Worm (Caenorhabditis elegans) whole organism, L4 larva: Measurements from ENCODE around the gene C18D11.3.

Experiments
- T20F7.1 ChIP-seq: fragments of 200-800 bp; sonication (Bioruptor generic); optimal IDR thresholded peaks from 2 replicates; lab custom pipeline; 2018; ENCODE audit warnings: mild to moderate bottlenecking, missing genetic modification characterization, missing compliant biosample characterization
- T26A8.4 ChIP-seq: fragments of 200-800 bp; sonication (Bioruptor generic); IDR thresholded peaks from 2 replicates; pipeline ENCODE4 v1.3.6; 2022; ENCODE audit warnings: missing genetic modification characterization, missing compliant biosample characterization
- Y5F2A.4 ChIP-seq: fragments of 200-800 bp; sonication (Bioruptor generic); optimal IDR thresholded peaks from 2 replicates; lab custom pipeline; 2018; ENCODE audit warnings: mild to moderate bottlenecking, missing genetic modification characterization, missing compliant biosample characterization
- aha-1 ChIP-seq: fragments of 150-350 bp; peaks from one replicate; lab custom pipeline; 2014; ENCODE audit warnings: missing biosample characterization, missing genetic modification characterization
- aly-2 ChIP-seq: sonication (generic microtip); optimal IDR thresholded peaks from 2 replicates; lab custom pipeline; 2018; ENCODE audit warnings: missing biosample characterization, missing genetic modification characterization
- ceh-28 ChIP-seq: fragments of 150-350 bp; optimal IDR thresholded peaks from 2 replicates; lab custom pipeline; 2014; ENCODE audit warnings: missing biosample characterization, missing genetic modification reagents, missing genetic modification characterization
- ceh-44 ChIP-seq: fragments of 200-800 bp; sonication (Bioruptor generic); IDR thresholded peaks from 2 replicates; pipeline ENCODE4 v1.3.6; 2022; ENCODE audit warnings: missing genetic modification reagents, missing genetic modification characterization, missing compliant biosample characterization
- ceh-62 ChIP-seq: sonication (generic microtip); optimal IDR thresholded peaks from 2 replicates; lab custom pipeline; 2017; ENCODE audit warnings: missing biosample characterization, missing genetic modification characterization
- daf-16 ChIP-seq, 3 experiments: sonication (generic microtip); optimal IDR thresholded peaks; 2 replicates each; lab custom pipeline; 2016 to 2017; ENCODE audit warnings: missing genetic modification characterization in 3 of 3, missing genetic modification reagents in 3 of 3, mild to moderate bottlenecking in 2 of 3, missing compliant biosample characterization in 2 of 3, missing biosample characterization in 1 of 3, moderate library complexity in 1 of 3
- daf-19 ChIP-seq: fragments of 200-800 bp; sonication (Bioruptor generic); conservative IDR thresholded peaks from 2 replicates; pipeline ENCODE4 v1.3.6; 2022; ENCODE audit warnings: missing genetic modification characterization, missing compliant biosample characterization
- dmd-8 ChIP-seq: fragments of 200-800 bp; sonication (Bioruptor generic); IDR thresholded peaks from 2 replicates; pipeline ENCODE4 v1.3.6; 2022; ENCODE audit warnings: missing genetic modification characterization, missing compliant biosample characterization
- dpl-1 ChIP-seq: fragments of 150-350 bp; optimal IDR thresholded peaks from 2 replicates; lab custom pipeline; 2014; ENCODE audit warnings: missing biosample characterization, missing genetic modification reagents, missing genetic modification characterization
- dve-1 ChIP-seq: sonication (generic microtip); optimal IDR thresholded peaks from 2 replicates; lab custom pipeline; 2017; ENCODE audit warnings: antibody characterized with exemption, mild to moderate bottlenecking, missing genetic modification characterization, missing compliant biosample characterization; ENCODE audit not compliant: insufficient read depth
- egl-43 ChIP-seq: fragments of 200-800 bp; sonication (Bioruptor generic); IDR thresholded peaks from 2 replicates; pipeline ENCODE4 v1.3.6; 2022; ENCODE audit warnings: missing genetic modification reagents, missing genetic modification characterization, missing compliant biosample characterization
- fkh-10 ChIP-seq: fragments of 150-350 bp; optimal IDR thresholded peaks from 2 replicates; lab custom pipeline; 2014; ENCODE audit warnings: missing biosample characterization, missing genetic modification reagents, missing genetic modification characterization
- hif-1 ChIP-seq, 2 experiments: sonication (generic microtip); optimal IDR thresholded peaks; 2 replicates each; lab custom pipeline; 2016 to 2017; ENCODE audit warnings: missing compliant biosample characterization in 2 of 2, missing genetic modification characterization in 2 of 2, missing genetic modification reagents in 2 of 2, missing genotype in 2 of 2, mild to moderate bottlenecking in 1 of 2
- hlh-11 ChIP-seq: fragments of 200-800 bp; sonication (Bioruptor generic); optimal IDR thresholded peaks from 2 replicates; lab custom pipeline; 2018; ENCODE audit warnings: mild to moderate bottlenecking, missing genetic modification characterization, missing compliant biosample characterization
- hlh-30 ChIP-seq: sonication (generic microtip); optimal IDR thresholded peaks from 2 replicates; lab custom pipeline; 2017; ENCODE audit warnings: antibody characterized with exemption, mild to moderate bottlenecking, missing genetic modification characterization, missing compliant biosample characterization; ENCODE audit not compliant: insufficient read depth
- hmg-1.1 ChIP-seq: fragments of 200-800 bp; sonication (Bioruptor generic); IDR thresholded peaks from 2 replicates; pipeline ENCODE4 v1.3.6; 2022; ENCODE audit warnings: missing genetic modification reagents, missing genetic modification characterization, missing compliant biosample characterization
- jun-1 ChIP-seq: fragments of 150-350 bp; optimal IDR thresholded peaks from 2 replicates; lab custom pipeline; 2014; ENCODE audit warnings: missing biosample characterization, missing genetic modification reagents, missing genetic modification characterization
- lin-1 ChIP-seq: fragments of 200-800 bp; sonication (Bioruptor generic); IDR thresholded peaks from 2 replicates; pipeline ENCODE4 v1.3.6; 2022; ENCODE audit warnings: missing genetic modification reagents, missing genetic modification characterization, missing compliant biosample characterization
- lin-13 ChIP-seq: fragments of 150-350 bp; optimal IDR thresholded peaks from 2 replicates; lab custom pipeline; 2014; ENCODE audit warnings: missing biosample characterization, missing genetic modification reagents, missing genetic modification characterization
- lin-15B ChIP-seq: fragments of 150-350 bp; sonication (generic microtip); optimal IDR thresholded peaks from 3 replicates; lab custom pipeline; 2014; ENCODE audit warnings: missing biosample characterization, missing genetic modification characterization
- lin-38 ChIP-seq: fragments of 200-800 bp; sonication (Bioruptor generic); IDR thresholded peaks from 2 replicates; pipeline ENCODE4 v1.3.6; 2022; ENCODE audit warnings: missing genetic modification reagents, missing genetic modification characterization, missing compliant biosample characterization
- lin-39 ChIP-seq: fragments of 150-350 bp; optimal IDR thresholded peaks from 2 replicates; lab custom pipeline; 2014; ENCODE audit warnings: missing biosample characterization, missing genetic modification reagents, missing genetic modification characterization
- lsy-2 ChIP-seq, 2 experiments: fragments of 150-350 bp in 1 of 2; sonication (generic microtip) in 1 of 2; optimal IDR thresholded peaks; 2 replicates each; lab custom pipeline; 2014 to 2017; ENCODE audit warnings: missing biosample characterization in 2 of 2, missing genetic modification characterization in 2 of 2
- madf-9 ChIP-seq: fragments of 200-800 bp; sonication (Bioruptor generic); conservative IDR thresholded peaks from 2 replicates; pipeline ENCODE4 v1.3.6; 2022; ENCODE audit warnings: missing genetic modification reagents, missing genetic modification characterization, missing compliant biosample characterization
- mdl-1 ChIP-seq, 2 experiments: fragments of 150-350 bp in 1 of 2; sonication (generic microtip) in 1 of 2; optimal IDR thresholded peaks; 2 replicates each; lab custom pipeline; 2014 to 2017; ENCODE audit warnings: missing biosample characterization in 2 of 2, missing genetic modification characterization in 2 of 2
- mdt-29 ChIP-seq: fragments of 200-800 bp; sonication (Bioruptor generic); IDR thresholded peaks from 2 replicates; pipeline ENCODE4 v1.3.6; 2022; ENCODE audit warnings: missing genetic modification reagents, missing genetic modification characterization, missing compliant biosample characterization
- mep-1 ChIP-seq: fragments of 150-350 bp; sonication (generic microtip); optimal IDR thresholded peaks from 3 replicates; lab custom pipeline; 2014; ENCODE audit warnings: missing biosample characterization, missing genetic modification characterization
- mes-2 ChIP-seq: sonication (generic microtip); optimal IDR thresholded peaks from 2 replicates; lab custom pipeline; 2016; ENCODE audit warnings: missing genotype, mild to moderate bottlenecking, missing genetic modification characterization, missing compliant biosample characterization; ENCODE audit not compliant: poor library complexity, severe bottlenecking
- mxl-3 ChIP-seq: fragments of 200-800 bp; sonication (Bioruptor generic); optimal IDR thresholded peaks from 2 replicates; lab custom pipeline; 2018; ENCODE audit warnings: mild to moderate bottlenecking, missing genetic modification characterization, missing compliant biosample characterization
- nhr-102 ChIP-seq: sonication (generic microtip); optimal IDR thresholded peaks from 2 replicates; lab custom pipeline; 2016; ENCODE audit warnings: mild to moderate bottlenecking, missing genetic modification characterization, moderate library complexity, missing compliant biosample characterization
- nhr-25 ChIP-seq: sonication (generic microtip); optimal IDR thresholded peaks from 2 replicates; lab custom pipeline; 2017; ENCODE audit warnings: missing genetic modification characterization, mild to moderate bottlenecking, missing compliant biosample characterization, antibody characterized with exemption, moderate library complexity, borderline replicate concordance; ENCODE audit not compliant: insufficient read depth
- nhr-28 ChIP-seq: fragments of 150-350 bp; optimal IDR thresholded peaks from 2 replicates; lab custom pipeline; 2014; ENCODE audit warnings: missing biosample characterization, missing genetic modification characterization
- nhr-42 ChIP-seq: fragments of 200-800 bp; sonication (Bioruptor generic); IDR thresholded peaks from 2 replicates; pipeline ENCODE4 v1.3.6; 2022; ENCODE audit warnings: missing genetic modification characterization, missing compliant biosample characterization
- nhr-48 ChIP-seq: sonication (generic microtip); optimal IDR thresholded peaks from 2 replicates; lab custom pipeline; 2016; ENCODE audit warnings: mild to moderate bottlenecking, missing genetic modification characterization, missing compliant biosample characterization
- nhr-6 ChIP-seq: fragments of 150-350 bp; optimal IDR thresholded peaks from 2 replicates; lab custom pipeline; 2014; ENCODE audit warnings: missing biosample characterization, missing genetic modification characterization
- nhr-76 ChIP-seq: fragments of 150-350 bp; optimal IDR thresholded peaks from 2 replicates; lab custom pipeline; 2014; ENCODE audit warnings: missing biosample characterization, missing genetic modification characterization
- nhr-77 ChIP-seq: fragments of 150-350 bp; optimal IDR thresholded peaks from 2 replicates; lab custom pipeline; 2014; ENCODE audit warnings: missing biosample characterization, missing genetic modification characterization
- pha-4 ChIP-seq, 2 experiments: fragments of 150-350 bp in 1 of 2; fragments of 200-800 bp in 1 of 2; sonication (Bioruptor generic) in 1 of 2; IDR thresholded peaks in 1 of 2; optimal IDR thresholded peaks in 1 of 2; 2 replicates each; pipeline versions ENCODE4 v1.3.6 to Lab custom; 2014 to 2022; ENCODE audit warnings: missing genetic modification characterization in 2 of 2, missing genetic modification reagents in 2 of 2, missing biosample characterization in 1 of 2, missing compliant biosample characterization in 1 of 2
- pqm-1 ChIP-seq: sonication (generic microtip); optimal IDR thresholded peaks from 2 replicates; lab custom pipeline; 2017; ENCODE audit warnings: missing biosample characterization, missing genetic modification characterization
- sdz-12 ChIP-seq: fragments of 200-800 bp; sonication (Bioruptor generic); optimal IDR thresholded peaks from 2 replicates; lab custom pipeline; 2018; ENCODE audit warnings: mild to moderate bottlenecking, missing genetic modification characterization, missing compliant biosample characterization
- spr-1 ChIP-seq: sonication (generic microtip); optimal IDR thresholded peaks from 2 replicates; lab custom pipeline; 2016; ENCODE audit warnings: mild to moderate bottlenecking, missing genetic modification characterization, missing compliant biosample characterization
- unc-62 ChIP-seq, 3 experiments: fragments of 150-350 bp in 1 of 3; sonication (generic microtip); optimal IDR thresholded peaks in 2 of 3; peaks in 1 of 3; 1 replicate in 1 of 3; 2 replicates in 2 of 3; lab custom pipeline; 2014 to 2017; ENCODE audit warnings: missing biosample characterization in 3 of 3, missing genetic modification characterization in 3 of 3, missing genetic modification reagents in 3 of 3, missing genotype in 1 of 3
- zag-1 ChIP-seq: fragments of 150-350 bp; optimal IDR thresholded peaks from 2 replicates; lab custom pipeline; 2014; ENCODE audit warnings: missing biosample characterization, missing genetic modification characterization
- zfp-2 ChIP-seq: sonication (generic microtip); optimal IDR thresholded peaks from 2 replicates; lab custom pipeline; 2016; ENCODE audit warnings: mild to moderate bottlenecking, missing genetic modification characterization, missing compliant biosample characterization
- ztf-11 ChIP-seq: fragments of 150-350 bp; optimal IDR thresholded peaks from 2 replicates; lab custom pipeline; 2014; ENCODE audit warnings: missing biosample characterization, missing genetic modification characterization
- ztf-7 ChIP-seq: fragments of 150-350 bp; optimal IDR thresholded peaks from 2 replicates; lab custom pipeline; 2014; ENCODE audit warnings: missing biosample characterization, missing genetic modification characterization

Gene C18D11.3

ce11 chrIII:11834783-11835182, 11.5 kb downstream of the C18D11.3 start:
- TF ChIP-seq spr-1 (tag; lab: Kevin White, UChicago) = no peak
- peak in 1 of 2 experiments; percentile 45 for TF ChIP-seq lsy-2 (tag; optimal IDR thresholded peaks at IDR 0.05; lab: Kevin White, UChicago)
- TF ChIP-seq nhr-28 = peak; percentile 55
- TF ChIP-seq ceh-62 (tag; lab: Kevin White, UChicago) = no peak
- TF ChIP-seq T20F7.1 = no peak
- peak; percentile 51 for TF ChIP-seq nhr-6 (tag; lab: Kevin White, UChicago)
- no peak for TF ChIP-seq sdz-12 (GFP tag; lab: Kevin White, UChicago)
- TF ChIP-seq unc-62 (GFP tag; optimal IDR thresholded peaks at IDR 0.05 in 1 of 2; lab: Kevin White, UChicago) = peak in 1 of 2 experiments; percentile 22
- TF ChIP-seq unc-62 (tag; optimal IDR thresholded peaks at IDR 0.05; lab: Kevin White, UChicago) = no peak
- no peak for TF ChIP-seq hif-1 (tag; optimal IDR thresholded peaks at IDR 0.05; lab: Kevin White, UChicago)
- TF ChIP-seq lin-38 (GFP tag; lab: Robert Waterston, UW) = no peak
- TF ChIP-seq lin-13 = peak; percentile 34
- TF ChIP-seq hlh-11 (tag; lab: Kevin White, UChicago) = peak; percentile 69
- TF ChIP-seq nhr-76 (tag; lab: Kevin White, UChicago) = no peak
- no peak for TF ChIP-seq mdt-29 (GFP tag; lab: Robert Waterston, UW)
- peak; percentile 58 for TF ChIP-seq mes-2 (tag; lab: Kevin White, UChicago)
- TF ChIP-seq pha-4 (GFP tag; IDR thresholded peaks at IDR 0.05; lab: Robert Waterston, UW) = no peak
- TF ChIP-seq pha-4 (tag; optimal IDR thresholded peaks at IDR 0.05; lab: Kevin White, UChicago) = peak; percentile 88
- peak; percentile 14 for TF ChIP-seq nhr-77 (tag; lab: Kevin White, UChicago)
- peak; percentile 62 for TF ChIP-seq aha-1
- TF ChIP-seq madf-9 (GFP tag; lab: Robert Waterston, UW) = no peak
- TF ChIP-seq T26A8.4 (GFP tag; lab: Robert Waterston, UW) = no peak
- no peak for TF ChIP-seq ceh-44 (GFP tag; lab: Robert Waterston, UW)
- peak; percentile 10 for TF ChIP-seq mxl-3 (GFP tag; lab: Kevin White, UChicago)
- no peak for TF ChIP-seq egl-43 (GFP tag; lab: Robert Waterston, UW)
- no peak for TF ChIP-seq nhr-42 (GFP tag; lab: Robert Waterston, UW)
- peak; percentile 21 for TF ChIP-seq pqm-1
- TF ChIP-seq nhr-102 (tag; lab: Kevin White, UChicago) = peak; percentile 15
- TF ChIP-seq daf-16 (GFP tag; optimal IDR thresholded peaks at IDR 0.05; lab: Kevin White, UChicago) = peak in 1 of 2 experiments; percentile 45
- peak; percentile 90 for TF ChIP-seq daf-16 (tag; optimal IDR thresholded peaks at IDR 0.05; lab: Kevin White, UChicago)
- peak; percentile 18 for TF ChIP-seq dpl-1 (GFP tag; lab: Kevin White, UChicago)
- peak; percentile 56 for TF ChIP-seq mep-1
- TF ChIP-seq aly-2 (tag; lab: Kevin White, UChicago) = no peak
- peak; percentile 30 for TF ChIP-seq ceh-28
- TF ChIP-seq hlh-30 (tag; lab: Kevin White, UChicago) = peak; percentile 53
- no peak for TF ChIP-seq Y5F2A.4
- TF ChIP-seq hmg-1.1 (GFP tag; lab: Robert Waterston, UW) = peak; percentile 9; the same call in 1 of the 2 replicates
- peak in 1 of 2 experiments; percentile 8 for TF ChIP-seq mdl-1 (tag; optimal IDR thresholded peaks at IDR 0.05; lab: Kevin White, UChicago)
- no peak for TF ChIP-seq daf-19 (GFP tag; lab: Robert Waterston, UW)
- TF ChIP-seq dve-1 (tag; lab: Kevin White, UChicago) = peak; percentile 52
- TF ChIP-seq lin-15B (tag; lab: Kevin White, UChicago) = no peak
- peak; percentile 13 for TF ChIP-seq jun-1 (tag; lab: Kevin White, UChicago)

DNA sequence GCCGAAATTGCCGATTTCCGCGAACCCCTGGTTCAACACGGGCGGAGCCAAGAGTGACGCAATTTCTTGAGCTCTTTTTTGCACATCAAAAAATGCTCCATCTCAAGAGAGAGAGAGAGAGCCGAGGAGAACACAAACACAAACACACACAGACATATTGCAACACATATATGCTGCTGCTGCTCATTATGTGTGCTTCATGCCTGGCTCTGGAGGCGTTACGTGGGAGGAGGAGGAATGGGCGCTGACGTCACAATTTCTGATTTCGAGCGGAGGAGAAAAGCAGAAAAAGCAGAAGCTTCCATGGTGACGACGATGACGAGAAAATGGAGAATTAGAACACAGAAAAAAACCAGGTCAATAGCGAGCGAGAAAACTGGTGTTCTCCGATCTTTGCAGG, 12.8 kb downstream of the C18D11.3 start:
- TF ChIP-seq lin-1 = no peak
- no peak for TF ChIP-seq nhr-25 (tag; lab: Kevin White, UChicago)
- no peak for TF ChIP-seq zfp-2 (tag; lab: Kevin White, UChicago)
- no peak for TF ChIP-seq lin-39
- peak; percentile 41 for TF ChIP-seq mes-2 (tag; lab: Kevin White, UChicago)
- TF ChIP-seq dmd-8 = no peak
- TF ChIP-seq ztf-11 = no peak
- TF ChIP-seq pha-4 (GFP tag; IDR thresholded peaks at IDR 0.05; lab: Robert Waterston, UW) = no peak
- TF ChIP-seq pha-4 (tag; optimal IDR thresholded peaks at IDR 0.05; lab: Kevin White, UChicago) = no peak
- TF ChIP-seq ztf-7 (tag; lab: Kevin White, UChicago) = no peak
- peak; percentile 66 for TF ChIP-seq aha-1
- TF ChIP-seq ceh-44 (GFP tag; lab: Robert Waterston, UW) = no peak
- TF ChIP-seq nhr-48 (tag; lab: Kevin White, UChicago) = no peak
- TF ChIP-seq mep-1 = peak; percentile 32
- no peak for TF ChIP-seq fkh-10 (GFP tag; lab: Kevin White, UChicago)
- no peak for TF ChIP-seq lin-38 (GFP tag; lab: Robert Waterston, UW)
- TF ChIP-seq egl-43 (GFP tag; lab: Robert Waterston, UW) = no peak
- TF ChIP-seq zag-1 (tag; lab: Kevin White, UChicago) = no peak
